Fruit fly (Drosophila melanogaster): Measurements from ENCODE around the gene jp.

jp gene

dm6 chr2L:9512401-9513198 lies 54.0 kb downstream of the jp start:
- TF ChIP-seq CTCF (optimal IDR thresholded peaks at IDR 0.05) (peak; percentile 82 to 87), CG8478 (optimal IDR thresholded peaks at IDR 0.05) (no peak)

- TF ChIP-seq CTCF (optimal IDR thresholded peaks at IDR 0.05) = no peak
- TF ChIP-seq CG8478 (optimal IDR thresholded peaks at IDR 0.05) = no peak
Observed at dm6 chr2L:9510429-9510828, 56.1 kb downstream of the jp start.

- TF ChIP-seq CTCF (optimal IDR thresholded peaks at IDR 0.05) (no peak), CG8478 (optimal IDR thresholded peaks at IDR 0.05) (no peak)
Observed at dm6 chr2L:9509653-9510052, 56.9 kb downstream of the jp start.

dm6 chr2L:9508547-9509197 lies 57.9 kb downstream of the jp start:
- no peak for TF ChIP-seq CG8478 (optimal IDR thresholded peaks at IDR 0.05)
- no peak for TF ChIP-seq CTCF (optimal IDR thresholded peaks at IDR 0.05)

dm6 chr2L:9506535-9507036 lies 60.0 kb downstream of the jp start:
- TF ChIP-seq CTCF (optimal IDR thresholded peaks at IDR 0.05) (no peak), CG8478 (optimal IDR thresholded peaks at IDR 0.05) (no peak)

dm6 chr2L:9505372-9506103 lies 61.0 kb downstream of the jp start:
- TF ChIP-seq CTCF (optimal IDR thresholded peaks at IDR 0.05) (no peak), CG8478 (optimal IDR thresholded peaks at IDR 0.05) (no peak)

- TF ChIP-seq CG8478 (optimal IDR thresholded peaks at IDR 0.05) (no peak), CTCF (optimal IDR thresholded peaks at IDR 0.05) (no peak)
Observed at dm6 chr2L:9502786-9503443, 63.6 kb downstream of the jp start.

- TF ChIP-seq CG8478 (optimal IDR thresholded peaks at IDR 0.05) (no peak), CTCF (optimal IDR thresholded peaks at IDR 0.05) (no peak)
Observed at dm6 chr2L:9500454-9500853, 66.1 kb downstream of the jp start.

- no peak for TF ChIP-seq CTCF (optimal IDR thresholded peaks at IDR 0.05)
- no peak for TF ChIP-seq CG8478 (optimal IDR thresholded peaks at IDR 0.05)
Observed at dm6 chr2L:9498985-9499249, 67.6 kb downstream of the jp start.

- TF ChIP-seq CG8478 (optimal IDR thresholded peaks at IDR 0.05) (no peak), CTCF (optimal IDR thresholded peaks at IDR 0.05) (no peak)
Observed at dm6 chr2L:9498185-9498984, 68.2 kb downstream of the jp start.
